Fruit fly (Drosophila melanogaster) whole organism, embryonic: ENCODE results near the gene rin.
A peak's percentile ranks its signal among the peaks of the same experiment; 100 is the strongest.

Experiments used
- Aef1 ChIP-seq: fragments of 200-800 bp; sonication (Bioruptor generic); IDR thresholded peaks from 3 replicates; pipeline ENCODE4 v1.3.6; 2022; ENCODE audit warnings: missing biosample characterization, missing genetic modification characterization
- Bgb ChIP-seq: fragments of 200-800 bp; sonication (Bioruptor generic); IDR thresholded peaks from 2 replicates; pipeline ENCODE4 v1.3.6; 2022; ENCODE audit warnings: missing biosample characterization, missing genetic modification characterization; ENCODE audit not compliant: partially characterized antibody
- Blimp-1 ChIP-seq: fragments of 200-800 bp; sonication (Bioruptor generic); optimal IDR thresholded peaks from 3 replicates; lab custom pipeline; 2018; ENCODE audit warnings: missing biosample characterization, missing genetic modification characterization, mild to moderate bottlenecking, moderate library complexity, missing genetic modification reagents
- CG11247 ChIP-seq: fragments of 200-800 bp; sonication (Bioruptor generic); IDR thresholded peaks from 2 replicates; pipeline ENCODE4 v1.3.6; 2022; ENCODE audit warnings: missing biosample characterization, missing genetic modification characterization
- CG11398 ChIP-seq: fragments of 200-800 bp; sonication (Bioruptor generic); optimal IDR thresholded peaks from 2 replicates; lab custom pipeline; 2016; ENCODE audit warnings: missing biosample characterization, missing genetic modification characterization
- CG12236 ChIP-seq: fragments of 200-800 bp; sonication (Bioruptor generic); optimal IDR thresholded peaks from 2 replicates; lab custom pipeline; 2016; ENCODE audit warnings: missing biosample characterization, missing genetic modification characterization
- CG12659 ChIP-seq: fragments of 200-800 bp; sonication (Bioruptor generic); optimal IDR thresholded peaks from 3 replicates; lab custom pipeline; 2017; ENCODE audit warnings: mild to moderate bottlenecking, missing biosample characterization, missing genetic modification reagents, missing genetic modification characterization
- CG13296 ChIP-seq: fragments of 200-800 bp; sonication (Bioruptor generic); optimal IDR thresholded peaks from 3 replicates; lab custom pipeline; 2018; ENCODE audit warnings: missing biosample characterization, mild to moderate bottlenecking, missing genetic modification characterization
- CG16779 ChIP-seq: fragments of 200-800 bp; sonication (Bioruptor generic); IDR thresholded peaks from 2 replicates; pipeline ENCODE4 v1.3.6; 2022; ENCODE audit warnings: missing biosample characterization, missing genetic modification characterization
- CG16813 ChIP-seq: fragments of 200-800 bp; sonication (Bioruptor generic); IDR thresholded peaks from 3 replicates; pipeline ENCODE4 v1.3.6; 2022; ENCODE audit warnings: missing biosample characterization, missing genetic modification characterization; ENCODE audit not compliant: partially characterized antibody
- CG18262 ChIP-seq: fragments of 200-800 bp; optimal IDR thresholded peaks from 3 replicates; lab custom pipeline; 2019; ENCODE audit warnings: missing biosample characterization, mild to moderate bottlenecking, missing genetic modification characterization, moderate library complexity
- CG30020 ChIP-seq: fragments of 200-800 bp; optimal IDR thresholded peaks from 2 replicates; lab custom pipeline; 2019; ENCODE audit warnings: missing biosample characterization, mild to moderate bottlenecking, missing genetic modification characterization, moderate library complexity
- CG31224 ChIP-seq: fragments of 200-800 bp; sonication (Bioruptor generic); IDR thresholded peaks from 2 replicates; pipeline ENCODE4 v1.3.6; 2022; ENCODE audit warnings: missing biosample characterization, missing genetic modification characterization
- CG33557 ChIP-seq: fragments of 200-800 bp; sonication (Bioruptor generic); optimal IDR thresholded peaks from 2 replicates; lab custom pipeline; 2019; ENCODE audit warnings: missing biosample characterization, mild to moderate bottlenecking, missing genetic modification characterization, moderate library complexity
- CG4424 ChIP-seq: fragments of 200-800 bp; sonication (Bioruptor generic); optimal IDR thresholded peaks from 3 replicates; lab custom pipeline; 2016; ENCODE audit warnings: missing biosample characterization, missing genetic modification characterization
- CG6175 ChIP-seq: fragments of 200-800 bp; sonication (Bioruptor generic); IDR thresholded peaks from 3 replicates; pipeline ENCODE4 v1.3.6; 2022; ENCODE audit warnings: missing biosample characterization, missing genetic modification characterization
- CG7987 ChIP-seq: fragments of 200-800 bp; sonication (Bioruptor generic); optimal IDR thresholded peaks from 2 replicates; lab custom pipeline; 2018; ENCODE audit warnings: missing biosample characterization, mild to moderate bottlenecking, missing genetic modification characterization, moderate library complexity
- CG8944 ChIP-seq: fragments of 200-800 bp; sonication (Bioruptor generic); optimal IDR thresholded peaks from 3 replicates; lab custom pipeline; 2016; ENCODE audit warnings: missing biosample characterization, missing genetic modification characterization
- Drgx ChIP-seq: fragments of 200-800 bp; sonication (Bioruptor generic); IDR thresholded peaks from 2 replicates; pipeline ENCODE4 v1.3.6; 2022; ENCODE audit warnings: missing biosample characterization, missing genetic modification characterization
- HLH3B ChIP-seq: fragments of 200-800 bp; sonication (Bioruptor generic); IDR thresholded peaks from 2 replicates; pipeline ENCODE4 v1.3.6; 2022; ENCODE audit warnings: missing biosample characterization, missing genetic modification characterization
- HLH54F ChIP-seq: fragments of 200-800 bp; sonication (Bioruptor generic); optimal IDR thresholded peaks from 3 replicates; lab custom pipeline; 2016; ENCODE audit warnings: missing biosample characterization, missing genetic modification characterization
- HmgD ChIP-seq: fragments of 200-800 bp; sonication (Bioruptor generic); optimal IDR thresholded peaks from 3 replicates; lab custom pipeline; 2016; ENCODE audit warnings: missing biosample characterization, missing genetic modification characterization
- MBD-R2 ChIP-seq: fragments of 200-800 bp; sonication (Bioruptor generic); IDR thresholded peaks from 2 replicates; pipeline ENCODE4 v1.3.6; 2022; ENCODE audit warnings: missing biosample characterization, missing genetic modification characterization
- NC2β ChIP-seq: fragments of 200-800 bp; sonication (Bioruptor generic); optimal IDR thresholded peaks from 2 replicates; lab custom pipeline; 2016; ENCODE audit warnings: missing biosample characterization, missing genetic modification characterization
- NfI ChIP-seq: fragments of 200-800 bp; sonication (Bioruptor generic); optimal IDR thresholded peaks from 3 replicates; lab custom pipeline; 2018; ENCODE audit warnings: missing biosample characterization, mild to moderate bottlenecking, missing genetic modification characterization, moderate library complexity
- Optix ChIP-seq: fragments of 200-800 bp; sonication (Bioruptor generic); IDR thresholded peaks from 3 replicates; pipeline ENCODE4 v1.3.6; 2022; ENCODE audit warnings: missing biosample characterization, missing genetic modification characterization
- Ptx1 ChIP-seq: fragments of 200-800 bp; sonication (Bioruptor generic); IDR thresholded peaks from 2 replicates; pipeline ENCODE4 v1.3.6; 2022; ENCODE audit warnings: missing biosample characterization, missing genetic modification characterization
- Scr ChIP-seq: fragments of 200-800 bp; sonication (Bioruptor generic); IDR thresholded peaks from 2 replicates; pipeline ENCODE4 v1.3.6; 2022; ENCODE audit warnings: missing biosample characterization, missing genetic modification characterization; ENCODE audit not compliant: partially characterized antibody
- Spps ChIP-seq: fragments of 200-800 bp; sonication (Bioruptor generic); optimal IDR thresholded peaks from 2 replicates; lab custom pipeline; 2018; ENCODE audit warnings: missing biosample characterization, mild to moderate bottlenecking, missing genetic modification characterization
- abd-A ChIP-seq: fragments of 200-800 bp; sonication (Bioruptor generic); optimal IDR thresholded peaks from 3 replicates; lab custom pipeline; 2019; ENCODE audit warnings: missing biosample characterization, mild to moderate bottlenecking, missing genetic modification characterization, moderate library complexity
- cg ChIP-seq: fragments of 200-800 bp; sonication (Bioruptor generic); optimal IDR thresholded peaks from 3 replicates; lab custom pipeline; 2019; ENCODE audit warnings: missing biosample characterization, mild to moderate bottlenecking, missing genetic modification characterization, moderate library complexity
- ci ChIP-seq: fragments of 200-800 bp; sonication (Bioruptor generic); IDR thresholded peaks from 3 replicates; pipeline ENCODE4 v1.3.6; 2022; ENCODE audit warnings: missing biosample characterization, missing genetic modification characterization
- corto ChIP-seq: fragments of 200-800 bp; sonication (Bioruptor generic); optimal IDR thresholded peaks from 2 replicates; lab custom pipeline; 2016; ENCODE audit warnings: missing biosample characterization, mild to moderate bottlenecking, missing genetic modification characterization, moderate library complexity
- danr ChIP-seq: fragments of 200-800 bp; sonication (Bioruptor generic); IDR thresholded peaks from 2 replicates; pipeline ENCODE4 v1.3.6; 2022; ENCODE audit warnings: missing biosample characterization, missing genetic modification characterization
- gro ChIP-seq: fragments of 200-800 bp; sonication (Bioruptor generic); optimal IDR thresholded peaks from 2 replicates; lab custom pipeline; 2016; ENCODE audit warnings: missing biosample characterization, missing genetic modification characterization
- inv ChIP-seq: fragments of 200-800 bp; sonication (Bioruptor generic); IDR thresholded peaks from 2 replicates; pipeline ENCODE4 v1.3.6; 2022; ENCODE audit warnings: missing biosample characterization, missing genetic modification characterization; ENCODE audit not compliant: partially characterized antibody
- ken ChIP-seq: fragments of 200-800 bp; sonication (Bioruptor generic); IDR thresholded peaks from 3 replicates; pipeline ENCODE4 v1.3.6; 2022; ENCODE audit warnings: missing biosample characterization, missing genetic modification characterization
- lov ChIP-seq, 2 experiments: fragments of 200-800 bp in 1 of 2; fragments of >200 bp in 1 of 2; sonication (Bioruptor generic) in 1 of 2; IDR thresholded peaks in 1 of 2; optimal IDR thresholded peaks in 1 of 2; 2 replicates in 1 of 2; 3 replicates in 1 of 2; pipeline versions ENCODE4 v1.3.6 to Lab custom; 2017 to 2022; ENCODE audit warnings: missing biosample characterization in 1 of 2, missing genetic modification characterization in 1 of 2
- odd ChIP-seq: fragments of 200-800 bp; sonication (Bioruptor generic); optimal IDR thresholded peaks from 2 replicates; lab custom pipeline; 2017; ENCODE audit warnings: missing biosample characterization, mild to moderate bottlenecking, missing genetic modification characterization
- peb ChIP-seq: fragments of 200-800 bp; sonication (Bioruptor generic); IDR thresholded peaks from 2 replicates; pipeline ENCODE4 v1.3.6; 2022; ENCODE audit warnings: missing biosample characterization, missing genetic modification characterization
- phol ChIP-seq: fragments of 200-800 bp; sonication (Bioruptor generic); optimal IDR thresholded peaks from 3 replicates; lab custom pipeline; 2018; ENCODE audit warnings: missing biosample characterization, mild to moderate bottlenecking, missing genetic modification characterization, moderate library complexity
- psq ChIP-seq: fragments of 200-800 bp; sonication (Bioruptor generic); optimal IDR thresholded peaks from 2 replicates; lab custom pipeline; 2017; ENCODE audit warnings: missing biosample characterization, missing genetic modification characterization
- ranshi ChIP-seq: fragments of 200-800 bp; sonication (Bioruptor generic); IDR thresholded peaks from 2 replicates; pipeline ENCODE4 v1.3.6; 2022; ENCODE audit warnings: missing biosample characterization, missing genetic modification characterization
- repo ChIP-seq: fragments of 200-800 bp; sonication (Bioruptor generic); optimal IDR thresholded peaks from 2 replicates; lab custom pipeline; 2016; ENCODE audit warnings: missing biosample characterization, missing genetic modification characterization
- sens ChIP-seq: fragments of 200-800 bp; sonication (Bioruptor generic); peaks from one replicate; lab custom pipeline; 2016; ENCODE audit warnings: missing biosample characterization, missing genetic modification characterization
- sim ChIP-seq: fragments of 200-800 bp; sonication (Bioruptor generic); IDR thresholded peaks from 2 replicates; pipeline ENCODE4 v1.3.6; 2022; ENCODE audit warnings: missing biosample characterization, missing genetic modification characterization
- sisA ChIP-seq: fragments of 200-800 bp; sonication (Bioruptor generic); IDR thresholded peaks from 2 replicates; pipeline ENCODE4 v1.3.6; 2022; ENCODE audit warnings: missing biosample characterization, missing genetic modification characterization
- tgo ChIP-seq: fragments of 200-800 bp; sonication (Bioruptor generic); IDR thresholded peaks from 3 replicates; pipeline ENCODE4 v1.3.6; 2022; ENCODE audit warnings: missing biosample characterization, missing genetic modification characterization
- tin ChIP-seq: fragments of 200-800 bp; sonication (Bioruptor generic); optimal IDR thresholded peaks from 3 replicates; lab custom pipeline; 2016; ENCODE audit warnings: missing biosample characterization, missing genetic modification characterization
- trem ChIP-seq: fragments of 200-800 bp; optimal IDR thresholded peaks from 3 replicates; lab custom pipeline; 2019; ENCODE audit warnings: missing biosample characterization, mild to moderate bottlenecking, missing genetic modification characterization, moderate library complexity
- wdn ChIP-seq: fragments of 200-800 bp; sonication (Bioruptor generic); IDR thresholded peaks from 2 replicates; pipeline ENCODE4 v1.3.6; 2022; ENCODE audit warnings: missing biosample characterization, missing genetic modification characterization

Gene rin

DNA sequence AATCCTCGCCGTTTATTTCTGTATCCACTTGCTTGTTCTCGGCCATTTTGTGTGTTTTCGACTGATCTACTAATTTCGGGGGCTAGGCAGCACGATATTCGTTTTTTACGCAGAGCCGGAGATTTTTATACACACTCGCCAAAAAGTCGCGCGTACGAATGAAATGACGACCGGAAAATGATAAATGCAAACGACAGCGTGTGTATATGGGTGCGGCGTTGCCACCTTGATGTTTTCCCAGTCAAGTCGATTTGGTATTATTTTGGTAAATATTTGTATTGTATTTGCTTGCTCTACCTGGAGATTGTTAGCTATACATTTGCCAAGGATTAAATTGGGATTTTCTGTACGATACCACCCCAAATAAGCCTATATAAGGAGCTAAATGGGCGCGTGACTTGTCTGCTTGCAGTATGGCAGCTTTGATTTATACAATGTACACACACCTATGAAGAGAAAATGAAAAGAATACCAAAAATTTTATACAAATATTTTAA lies 882 bp upstream of the rin start, which contains the start of gene sqd (continued):
- TF ChIP-seq peb (GFP tag; lab: Robert Waterston, UW) (0 out of 2 replicates have a peak, but pooled peaks have one; percentile 16), tgo (GFP tag; lab: Robert Waterston, UW) (no peak), CG13296 (GFP tag; lab: Kevin White, UChicago) (peak; percentile 47), sens (GFP tag; lab: Kevin White, UChicago) (peak; percentile 92), ci (GFP tag; lab: Robert Waterston, UW) (peak; percentile 65; the same call in 1 of the 3 replicates), danr (GFP tag; lab: Robert Waterston, UW) (no peak), CG12236 (GFP tag; lab: Kevin White, UChicago) (peak; percentile 27), Spps (no peak), abd-A (tag; lab: Kevin White, UChicago) (no peak), NC2β (GFP tag; lab: Kevin White, UChicago) (peak; percentile 69), corto (GFP tag; lab: Kevin White, UChicago) (no peak), MBD-R2 (GFP tag; lab: Robert Waterston, UW) (peak; percentile 27; the same call in 1 of the 2 replicates), odd (GFP tag; lab: Kevin White, UChicago) (peak; percentile 63), psq (GFP tag; lab: Kevin White, UChicago) (no peak), Aef1 (GFP tag; lab: Robert Waterston, UW) (no peak), inv (GFP tag; lab: Robert Waterston, UW) (no peak), CG16779 (GFP tag; lab: Robert Waterston, UW) (no peak), CG11398 (GFP tag; lab: Kevin White, UChicago) (no peak), CG31224 (GFP tag; lab: Robert Waterston, UW) (no peak), trem (tag; lab: Kevin White, UChicago) (peak; percentile 63), CG30020 (peak; percentile 93), CG12659 (peak; percentile 54), Drgx (GFP tag; lab: Robert Waterston, UW) (no peak), phol (tag; lab: Kevin White, UChicago) (peak; percentile 78), Blimp-1 (GFP tag; lab: Kevin White, UChicago) (no peak), wdn (GFP tag; lab: Robert Waterston, UW) (no peak), HmgD (GFP tag; lab: Kevin White, UChicago) (peak; percentile 2), repo (GFP tag; lab: Kevin White, UChicago) (no peak), CG33557 (GFP tag; lab: Kevin White, UChicago) (no peak), sim (GFP tag; lab: Robert Waterston, UW) (0 out of 2 replicates have a peak, but pooled peaks have one; percentile 34), CG11247 (GFP tag; lab: Robert Waterston, UW) (no peak), CG7987 (GFP tag; lab: Kevin White, UChicago) (peak; percentile 32), tin (peak; percentile 31), cg (GFP tag; lab: Kevin White, UChicago) (no peak), CG4424 (GFP tag; lab: Kevin White, UChicago) (peak; percentile 46), gro (GFP tag; lab: Kevin White, UChicago) (peak; percentile 49), HLH54F (peak; percentile 32), NfI (GFP tag; lab: Kevin White, UChicago) (peak; percentile 59), CG18262 (tag; lab: Kevin White, UChicago) (no peak), sisA (no peak), HLH3B (peak; percentile 13; the same call in 1 of the 2 replicates), Ptx1 (no peak), Optix (GFP tag; lab: Robert Waterston, UW) (no peak), lov (optimal IDR thresholded peaks at IDR 0.05; lab: Kevin White, UChicago) (no peak), lov (GFP tag; IDR thresholded peaks at IDR 0.05; lab: Robert Waterston, UW) (no peak), CG6175 (GFP tag; lab: Robert Waterston, UW) (no peak), Scr (GFP tag; lab: Robert Waterston, UW) (peak; percentile 30; the same call in 1 of the 2 replicates), ranshi (GFP tag; lab: Robert Waterston, UW) (no peak), CG8944 (GFP tag; lab: Kevin White, UChicago) (peak; percentile 14), ken (GFP tag; lab: Robert Waterston, UW) (no peak), CG16813 (GFP tag; lab: Robert Waterston, UW) (0 out of 3 replicates have a peak, but pooled peaks have one; percentile 28), Bgb (GFP tag; lab: Robert Waterston, UW) (peak; percentile 15; the same call in 1 of the 2 replicates)
